Worm (Caenorhabditis elegans) whole organism, mixed stage, embryonic: ENCODE data around the gene nac-3.

Experiments used
- lin-13 ChIP-seq: fragments of 150-350 bp; optimal IDR thresholded peaks from 2 replicates; lab custom pipeline; 2014; ENCODE audit warnings: missing biosample characterization, missing genetic modification characterization
- lsy-2 ChIP-seq: fragments of 150-350 bp; optimal IDR thresholded peaks from 2 replicates; lab custom pipeline; 2014; ENCODE audit warnings: missing biosample characterization, missing genetic modification characterization
- mab-5 ChIP-seq: fragments of 150-350 bp; optimal IDR thresholded peaks from 2 replicates; lab custom pipeline; 2014; ENCODE audit warnings: missing biosample characterization, missing genetic modification characterization
- nhr-12 ChIP-seq: fragments of 150-350 bp; optimal IDR thresholded peaks from 2 replicates; lab custom pipeline; 2014; ENCODE audit warnings: missing biosample characterization, missing genetic modification characterization
- nhr-237 ChIP-seq: fragments of 150-350 bp; optimal IDR thresholded peaks from 2 replicates; lab custom pipeline; 2014; ENCODE audit warnings: missing biosample characterization, missing genetic modification characterization
- snpc-4 ChIP-seq: fragments of 150-350 bp; optimal IDR thresholded peaks from 2 replicates; lab custom pipeline; 2014; ENCODE audit warnings: missing biosample characterization, missing genetic modification characterization
- unc-62 ChIP-seq: fragments of 150-350 bp; optimal IDR thresholded peaks from 2 replicates; lab custom pipeline; 2014; ENCODE audit warnings: missing biosample characterization, missing genetic modification reagents, missing genetic modification characterization
- ztf-11 ChIP-seq: fragments of 150-350 bp; optimal IDR thresholded peaks from 2 replicates; lab custom pipeline; 2014; ENCODE audit warnings: missing biosample characterization, missing genetic modification characterization

DNA sequence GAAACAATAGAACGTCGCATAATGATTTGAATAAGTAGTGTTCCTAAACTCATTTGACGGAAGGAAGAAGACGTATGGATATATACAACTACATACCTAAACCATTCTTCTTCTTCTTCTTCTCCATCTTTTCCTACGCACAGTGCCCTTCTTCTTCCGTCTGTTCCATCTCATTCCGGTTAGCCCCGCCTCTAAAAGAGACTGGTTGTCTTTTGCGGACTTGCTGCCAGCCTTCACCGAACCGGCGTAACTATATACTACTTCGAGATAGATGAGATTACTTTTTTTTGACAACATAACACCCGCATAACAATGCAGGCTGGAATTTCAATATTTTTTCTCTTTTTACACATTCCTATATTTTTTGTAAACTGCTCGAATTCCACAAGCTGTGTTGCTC lies 7.8 kb downstream of the nac-3 start, which contains the start of the genes K08E5.5 and mua-3:
- TF ChIP-seq mab-5 (tag; lab: Kevin White, UChicago) (no peak), lin-13 (tag; lab: Kevin White, UChicago) (no peak), lsy-2 (no peak), ztf-11 (tag; lab: Kevin White, UChicago) (no peak), unc-62 (GFP tag; lab: Kevin White, UChicago) (no peak), nhr-237 (tag; lab: Kevin White, UChicago) (no peak), nhr-12 (tag; lab: Kevin White, UChicago) (no peak), snpc-4 (tag; lab: Kevin White, UChicago) (no peak)
